Worm (Caenorhabditis elegans) whole organism, L2 larva: ENCODE data around the gene F59A6.3.

Source experiments
- C34F6.9 ChIP-seq: fragments of 150-350 bp; optimal IDR thresholded peaks from 2 replicates; lab custom pipeline; 2014; ENCODE audit warnings: missing biosample characterization, missing genetic modification characterization
- F13H6.1 ChIP-seq: sonication (generic microtip); optimal IDR thresholded peaks from 2 replicates; lab custom pipeline; 2016; ENCODE audit warnings: missing genetic modification characterization, missing compliant biosample characterization
- R02D3.7 ChIP-seq: fragments of 150-350 bp; optimal IDR thresholded peaks from 2 replicates; lab custom pipeline; 2014; ENCODE audit warnings: missing biosample characterization, missing genetic modification characterization
- Y55F3AM.14 ChIP-seq: fragments of 200-800 bp; sonication (Bioruptor generic); optimal IDR thresholded peaks from 2 replicates; lab custom pipeline; 2018; ENCODE audit warnings: mild to moderate bottlenecking, missing genetic modification characterization, missing compliant biosample characterization
- ZK546.5 ChIP-seq: sonication (generic microtip); optimal IDR thresholded peaks from 2 replicates; lab custom pipeline; 2017; ENCODE audit warnings: missing biosample characterization, missing genetic modification characterization
- alr-1 ChIP-seq: fragments of 150-350 bp; optimal IDR thresholded peaks from 2 replicates; lab custom pipeline; 2014; ENCODE audit warnings: missing biosample characterization, missing genetic modification characterization
- aly-2 ChIP-seq: fragments of 150-350 bp; optimal IDR thresholded peaks from 2 replicates; lab custom pipeline; 2014; ENCODE audit warnings: missing biosample characterization, missing genetic modification characterization
- ama-1 ChIP-seq: fragments of 150-350 bp; optimal IDR thresholded peaks from 2 replicates; lab custom pipeline; 2018; ENCODE audit warnings: inconsistent platforms
- blmp-1 ChIP-seq: sonication (generic microtip); optimal IDR thresholded peaks from 2 replicates; lab custom pipeline; 2017; ENCODE audit warnings: missing genetic modification characterization, mild to moderate bottlenecking, missing compliant biosample characterization, antibody characterized with exemption, moderate library complexity; ENCODE audit not compliant: insufficient read depth
- ceh-16 ChIP-seq: fragments of 150-350 bp; optimal IDR thresholded peaks from 2 replicates; lab custom pipeline; 2014; ENCODE audit warnings: missing biosample characterization, missing genetic modification characterization
- ceh-82 ChIP-seq: fragments of 150-350 bp; optimal IDR thresholded peaks from 2 replicates; lab custom pipeline; 2014; ENCODE audit warnings: missing biosample characterization, missing genetic modification characterization
- crh-2 ChIP-seq: sonication (generic microtip); optimal IDR thresholded peaks from 2 replicates; lab custom pipeline; 2017; ENCODE audit warnings: missing biosample characterization, missing genetic modification characterization
- dmd-4 ChIP-seq: sonication (generic microtip); optimal IDR thresholded peaks from 2 replicates; lab custom pipeline; 2017; ENCODE audit warnings: missing biosample characterization, missing genetic modification characterization
- egl-27 ChIP-seq: sonication (generic microtip); optimal IDR thresholded peaks from 3 replicates; lab custom pipeline; 2017; ENCODE audit warnings: missing biosample characterization, missing genetic modification reagents, missing genetic modification characterization
- elt-1 ChIP-seq: fragments of 150-350 bp; optimal IDR thresholded peaks from 2 replicates; lab custom pipeline; 2014; ENCODE audit warnings: missing biosample characterization, missing genetic modification characterization
- elt-3 ChIP-seq: sonication (generic microtip); optimal IDR thresholded peaks from 2 replicates; lab custom pipeline; 2017; ENCODE audit warnings: missing biosample characterization, missing genetic modification characterization
- fos-1 ChIP-seq: fragments of 150-350 bp; optimal IDR thresholded peaks from 2 replicates; lab custom pipeline; 2014; ENCODE audit warnings: missing biosample characterization, missing genetic modification characterization
- gmeb-1 ChIP-seq: fragments of 150-350 bp; optimal IDR thresholded peaks from 2 replicates; lab custom pipeline; 2014; ENCODE audit warnings: missing biosample characterization, missing genetic modification characterization
- lin-11 ChIP-seq: fragments of 150-350 bp; sonication (generic microtip); optimal IDR thresholded peaks from 2 replicates; lab custom pipeline; 2014; ENCODE audit warnings: missing biosample characterization, missing genetic modification characterization, inconsistent platforms, mixed read lengths
- lin-13 ChIP-seq: fragments of 150-350 bp; optimal IDR thresholded peaks from 2 replicates; lab custom pipeline; 2014; ENCODE audit warnings: missing biosample characterization, missing genetic modification reagents, missing genetic modification characterization
- lin-39 ChIP-seq: fragments of 150-350 bp; optimal IDR thresholded peaks from 2 replicates; lab custom pipeline; 2014; ENCODE audit warnings: missing biosample characterization, missing genetic modification reagents, missing genetic modification characterization
- lsy-2 ChIP-seq, 2 experiments: fragments of 150-350 bp in 1 of 2; sonication (generic microtip) in 1 of 2; optimal IDR thresholded peaks; 2 replicates each; lab custom pipeline; 2014 to 2017; ENCODE audit warnings: missing biosample characterization in 2 of 2, missing genetic modification characterization in 2 of 2
- mab-5 ChIP-seq: fragments of 150-350 bp; optimal IDR thresholded peaks from 2 replicates; lab custom pipeline; 2014; ENCODE audit warnings: missing biosample characterization, missing genetic modification characterization
- mbf-1 ChIP-seq: sonication (generic microtip); optimal IDR thresholded peaks from 2 replicates; lab custom pipeline; 2017; ENCODE audit warnings: missing biosample characterization, missing genetic modification characterization
- nhr-10 ChIP-seq: sonication (generic microtip); optimal IDR thresholded peaks from 2 replicates; lab custom pipeline; 2017; ENCODE audit warnings: missing biosample characterization, missing genetic modification characterization
- nhr-11 ChIP-seq: fragments of 150-350 bp; optimal IDR thresholded peaks from 2 replicates; lab custom pipeline; 2014; ENCODE audit warnings: missing biosample characterization, missing genetic modification characterization
- nhr-12 ChIP-seq: fragments of 150-350 bp; optimal IDR thresholded peaks from 2 replicates; lab custom pipeline; 2014; ENCODE audit warnings: missing biosample characterization, missing genetic modification characterization
- nhr-129 ChIP-seq: fragments of 150-350 bp; optimal IDR thresholded peaks from 2 replicates; lab custom pipeline; 2014; ENCODE audit warnings: missing biosample characterization, missing genetic modification characterization
- nhr-21 ChIP-seq: fragments of 150-350 bp; optimal IDR thresholded peaks from 2 replicates; lab custom pipeline; 2014; ENCODE audit warnings: missing biosample characterization, missing genetic modification characterization
- nhr-23 ChIP-seq: fragments of 150-350 bp; optimal IDR thresholded peaks from 2 replicates; lab custom pipeline; 2014; ENCODE audit warnings: missing biosample characterization, missing genetic modification reagents, missing genetic modification characterization
- nhr-237 ChIP-seq: fragments of 150-350 bp; optimal IDR thresholded peaks from 2 replicates; lab custom pipeline; 2014; ENCODE audit warnings: missing biosample characterization, missing genetic modification characterization
- nhr-25 ChIP-seq: fragments of 150-350 bp; sonication (generic microtip); optimal IDR thresholded peaks from 3 replicates; lab custom pipeline; 2014; ENCODE audit warnings: missing biosample characterization, missing genetic modification characterization
- nhr-6 ChIP-seq: fragments of 150-350 bp; optimal IDR thresholded peaks from 2 replicates; lab custom pipeline; 2014; ENCODE audit warnings: missing biosample characterization, missing genetic modification characterization
- nhr-77 ChIP-seq: fragments of 150-350 bp; optimal IDR thresholded peaks from 2 replicates; lab custom pipeline; 2014; ENCODE audit warnings: missing biosample characterization, missing genetic modification characterization
- peb-1 ChIP-seq: fragments of 150-350 bp; optimal IDR thresholded peaks from 2 replicates; lab custom pipeline; 2014; ENCODE audit warnings: missing biosample characterization, missing genetic modification characterization
- sem-4 ChIP-seq: fragments of 150-350 bp; optimal IDR thresholded peaks from 2 replicates; lab custom pipeline; 2014; ENCODE audit warnings: missing biosample characterization, missing genetic modification reagents, missing genetic modification characterization
- skn-1 ChIP-seq: sonication (generic microtip); optimal IDR thresholded peaks from 2 replicates; lab custom pipeline; 2017; ENCODE audit warnings: missing biosample characterization, missing genetic modification characterization
- sma-3 ChIP-seq: sonication (generic microtip); optimal IDR thresholded peaks from 2 replicates; lab custom pipeline; 2016; ENCODE audit warnings: missing genetic modification reagents, missing genetic modification characterization, missing compliant biosample characterization
- sma-9 ChIP-seq, 2 experiments: fragments of 150-350 bp in 1 of 2; sonication (generic microtip) in 1 of 2; optimal IDR thresholded peaks; 2 replicates each; lab custom pipeline; 2014 to 2016; ENCODE audit warnings: missing genetic modification characterization in 2 of 2, mild to moderate bottlenecking in 1 of 2, missing biosample characterization in 1 of 2, missing compliant biosample characterization in 1 of 2, missing genetic modification reagents in 1 of 2, moderate library complexity in 1 of 2
- snpc-4 ChIP-seq: fragments of 150-350 bp; optimal IDR thresholded peaks from 2 replicates; lab custom pipeline; 2014; ENCODE audit warnings: missing biosample characterization, missing genetic modification characterization
- unc-39 ChIP-seq: fragments of 150-350 bp; optimal IDR thresholded peaks from 2 replicates; lab custom pipeline; 2014; ENCODE audit warnings: missing biosample characterization, missing genetic modification characterization
- unc-55 ChIP-seq: fragments of 150-350 bp; sonication (generic microtip); optimal IDR thresholded peaks from 3 replicates; lab custom pipeline; 2014; ENCODE audit warnings: missing biosample characterization, missing genetic modification reagents, missing genetic modification characterization
- unc-62 ChIP-seq: fragments of 150-350 bp; optimal IDR thresholded peaks from 2 replicates; lab custom pipeline; 2014; ENCODE audit warnings: missing biosample characterization, missing genetic modification reagents, missing genetic modification characterization
- zag-1 ChIP-seq: fragments of 150-350 bp; optimal IDR thresholded peaks from 2 replicates; lab custom pipeline; 2014; ENCODE audit warnings: missing biosample characterization, missing genetic modification characterization
- ztf-1 ChIP-seq: fragments of 200-800 bp; sonication (Bioruptor generic); conservative IDR thresholded peaks from 2 replicates; pipeline ENCODE4 v1.3.6; 2022; ENCODE audit warnings: missing genetic modification characterization, missing compliant biosample characterization
- ztf-11 ChIP-seq: sonication (generic microtip); optimal IDR thresholded peaks from 2 replicates; lab custom pipeline; 2017; ENCODE audit warnings: missing biosample characterization, missing genetic modification characterization
- ztf-4 ChIP-seq: fragments of 150-350 bp; optimal IDR thresholded peaks from 2 replicates; lab custom pipeline; 2014; ENCODE audit warnings: missing biosample characterization, missing genetic modification characterization

Gene F59A6.3

DNA sequence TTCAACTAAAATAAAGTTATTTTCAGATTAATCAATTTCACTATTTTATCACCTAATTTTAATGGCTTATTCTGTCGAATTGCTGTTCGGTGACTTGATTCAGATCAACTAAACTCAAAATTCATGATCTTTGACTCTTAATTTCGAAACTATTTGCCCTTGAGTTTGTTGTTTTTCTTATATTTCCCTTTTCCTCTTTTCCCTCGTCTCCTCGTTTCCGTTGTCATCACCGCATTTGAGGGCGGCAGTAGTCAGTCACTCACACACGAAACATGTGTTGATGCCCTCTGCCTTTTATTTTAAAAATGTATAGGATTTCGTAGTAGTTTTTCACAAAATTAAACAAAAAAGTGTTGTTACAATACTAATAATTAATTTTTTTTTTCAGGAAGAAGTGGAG is 13.2 kb upstream of the F59A6.3 start, which contains the start of gene rnh-1.0:
TSS of gene rnh-1.0 (plus strand) at position 389 of the 400 bp plus-strand sequence.
- TF ChIP-seq nhr-129: peak; percentile 31
- TF ChIP-seq ztf-4 (tag; lab: Kevin White, UChicago): no peak
- peak; percentile 35 for TF ChIP-seq C34F6.9 (tag; lab: Kevin White, UChicago)
- TF ChIP-seq, all 48 proteins: peak for 2

ce11 chrII:4998657-4999056 is 9.5 kb upstream of the F59A6.3 start, which contains the start of gene F59A6.11:
TSS of gene F59A6.11 (minus strand) at chrII:4998757.
- TF ChIP-seq ZK546.5 (no peak), skn-1 (tag; lab: Kevin White, UChicago) (no peak), nhr-12 (tag; lab: Kevin White, UChicago) (no peak), mab-5 (no peak), aly-2 (tag; lab: Kevin White, UChicago) (no peak), zag-1 (tag; lab: Kevin White, UChicago) (no peak), sma-9 (GFP tag; optimal IDR thresholded peaks at IDR 0.05; lab: Kevin White, UChicago) (no peak), sma-9 (tag; optimal IDR thresholded peaks at IDR 0.05; lab: Kevin White, UChicago) (no peak), lin-39 (tag; lab: Kevin White, UChicago) (no peak), sem-4 (tag; lab: Kevin White, UChicago) (no peak), ztf-4 (tag; lab: Kevin White, UChicago) (no peak), snpc-4 (no peak), Y55F3AM.14 (GFP tag; lab: Kevin White, UChicago) (no peak), lin-11 (tag; lab: Kevin White, UChicago) (no peak), gmeb-1 (tag; lab: Kevin White, UChicago) (no peak), nhr-129 (no peak), elt-1 (tag; lab: Kevin White, UChicago) (no peak)
- TF ChIP-seq, all 48 proteins: peak for 0

DNA sequence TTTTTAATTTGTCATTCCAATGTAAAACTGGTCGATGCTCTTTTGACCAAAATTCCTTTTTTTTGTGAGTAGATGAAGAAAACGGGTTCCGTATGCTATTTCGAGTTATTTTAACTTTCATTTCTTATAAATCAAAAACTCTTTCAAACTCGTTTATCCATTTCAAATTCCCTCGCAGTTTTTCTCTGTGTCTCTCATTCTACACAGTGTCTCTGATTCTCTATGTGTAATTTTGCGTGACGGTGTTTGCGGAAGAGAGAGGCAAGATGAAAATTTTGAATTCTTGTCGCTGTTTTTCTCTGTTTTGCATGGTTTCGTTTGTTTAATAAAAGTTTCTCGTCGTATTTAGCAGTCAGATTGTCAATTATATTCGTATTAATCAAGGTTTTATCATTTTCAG is 9.0 kb upstream of the F59A6.3 start, which contains the start of gene citk-2:
TSS of gene citk-2 (plus strand) at position 399 of the 400 bp plus-strand sequence.
- TF ChIP-seq sem-4 (tag; lab: Kevin White, UChicago) (no peak), skn-1 (tag; lab: Kevin White, UChicago) (no peak), elt-1 (tag; lab: Kevin White, UChicago) (no peak), ama-1 (lab: Kevin White, UChicago) (no peak), nhr-23 (tag; lab: Kevin White, UChicago) (no peak), C34F6.9 (tag; lab: Kevin White, UChicago) (no peak), nhr-25 (no peak), R02D3.7 (tag; lab: Kevin White, UChicago) (peak; percentile 56), crh-2 (tag; lab: Kevin White, UChicago) (peak; percentile 96), lin-39 (tag; lab: Kevin White, UChicago) (no peak), ztf-1 (GFP tag; lab: Robert Waterston, UW) (no peak), F13H6.1 (tag; lab: Kevin White, UChicago) (no peak), peb-1 (tag; lab: Kevin White, UChicago) (no peak), unc-39 (tag; lab: Kevin White, UChicago) (no peak), dmd-4 (tag; lab: Kevin White, UChicago) (no peak), mab-5 (peak; percentile 87), alr-1 (tag; lab: Kevin White, UChicago) (no peak), blmp-1 (tag; lab: Kevin White, UChicago) (no peak), gmeb-1 (tag; lab: Kevin White, UChicago) (peak; percentile 100), Y55F3AM.14 (GFP tag; lab: Kevin White, UChicago) (no peak), nhr-11 (tag; lab: Kevin White, UChicago) (no peak), ceh-82 (peak; percentile 46), unc-55 (GFP tag; lab: Kevin White, UChicago) (peak; percentile 96), zag-1 (tag; lab: Kevin White, UChicago) (peak; percentile 52), lsy-2 (tag; optimal IDR thresholded peaks at IDR 0.05; lab: Kevin White, UChicago) (peak; percentile 89 to 95), ztf-11 (tag; lab: Kevin White, UChicago) (no peak), nhr-12 (tag; lab: Kevin White, UChicago) (no peak), fos-1 (tag; lab: Kevin White, UChicago) (no peak), egl-27 (tag; lab: Kevin White, UChicago) (peak; percentile 70), nhr-21 (tag; lab: Kevin White, UChicago) (no peak), lin-13 (GFP tag; lab: Kevin White, UChicago) (no peak), snpc-4 (no peak), sma-9 (GFP tag; optimal IDR thresholded peaks at IDR 0.05; lab: Kevin White, UChicago) (peak; percentile 94), sma-9 (tag; optimal IDR thresholded peaks at IDR 0.05; lab: Kevin White, UChicago) (no peak), ZK546.5 (peak; percentile 39), aly-2 (tag; lab: Kevin White, UChicago) (no peak), elt-3 (tag; lab: Kevin White, UChicago) (no peak), ztf-4 (tag; lab: Kevin White, UChicago) (no peak), nhr-237 (tag; lab: Kevin White, UChicago) (no peak), unc-62 (GFP tag; lab: Kevin White, UChicago) (no peak), sma-3 (GFP tag; lab: Kevin White, UChicago) (peak; percentile 90), ceh-16 (tag; lab: Kevin White, UChicago) (no peak), nhr-6 (tag; lab: Kevin White, UChicago) (peak; percentile 90), nhr-10 (tag; lab: Kevin White, UChicago) (peak; percentile 21), nhr-129 (peak; percentile 78), nhr-77 (tag; lab: Kevin White, UChicago) (peak; percentile 47), mbf-1 (no peak), lin-11 (tag; lab: Kevin White, UChicago) (no peak)
